Worm (Caenorhabditis elegans) whole organism, mixed stage, embryonic: ENCODE results near the gene F09E5.3.
A peak's percentile ranks its signal among the peaks of the same experiment; 100 is the strongest.

Experiments
- M03D4.4 ChIP-seq: sonication (generic microtip); optimal IDR thresholded peaks from 2 replicates; lab custom pipeline; 2017; ENCODE audit warnings: mild to moderate bottlenecking, missing genetic modification characterization, missing compliant biosample characterization
- bed-3 ChIP-seq: fragments of 200-800 bp; sonication (Bioruptor generic); optimal IDR thresholded peaks from 3 replicates; lab custom pipeline; 2018; ENCODE audit warnings: mild to moderate bottlenecking, missing genetic modification characterization, moderate library complexity, missing compliant biosample characterization
- blmp-1 ChIP-seq: fragments of 150-350 bp; optimal IDR thresholded peaks from 2 replicates; lab custom pipeline; 2014; ENCODE audit warnings: missing biosample characterization, missing genetic modification characterization
- ceh-39 ChIP-seq: fragments of 150-350 bp; optimal IDR thresholded peaks from 2 replicates; lab custom pipeline; 2014; ENCODE audit warnings: missing biosample characterization, missing genetic modification characterization
- ceh-43 ChIP-seq: fragments of 200-800 bp; sonication (Bioruptor generic); optimal IDR thresholded peaks from 2 replicates; lab custom pipeline; 2018; ENCODE audit warnings: mild to moderate bottlenecking, missing genetic modification characterization, moderate library complexity, missing compliant biosample characterization
- ces-1 ChIP-seq: fragments of 150-350 bp; optimal IDR thresholded peaks from 2 replicates; lab custom pipeline; 2014; ENCODE audit warnings: missing biosample characterization, missing genetic modification reagents, missing genetic modification characterization
- cnd-1 ChIP-seq: fragments of 200-800 bp; sonication (Bioruptor generic); optimal IDR thresholded peaks from 2 replicates; lab custom pipeline; 2018; ENCODE audit warnings: mild to moderate bottlenecking, missing genetic modification characterization, missing compliant biosample characterization
- drap-1 ChIP-seq: fragments of 200-800 bp; sonication (Bioruptor generic); optimal IDR thresholded peaks from 3 replicates; lab custom pipeline; 2018; ENCODE audit warnings: mild to moderate bottlenecking, missing genetic modification characterization, missing compliant biosample characterization
- elt-1 ChIP-seq: sonication (generic microtip); optimal IDR thresholded peaks from 2 replicates; lab custom pipeline; 2017; ENCODE audit warnings: missing genetic modification characterization, mild to moderate bottlenecking, missing compliant biosample characterization, antibody characterized with exemption, moderate library complexity, borderline replicate concordance; ENCODE audit not compliant: insufficient read depth
- elt-3 ChIP-seq: fragments of 150-350 bp; optimal IDR thresholded peaks from 2 replicates; lab custom pipeline; 2014; ENCODE audit warnings: missing biosample characterization, missing genetic modification characterization
- ham-2 ChIP-seq: fragments of 200-800 bp; sonication (Bioruptor generic); optimal IDR thresholded peaks from 2 replicates; lab custom pipeline; 2018; ENCODE audit warnings: mild to moderate bottlenecking, missing genetic modification characterization, missing compliant biosample characterization
- hlh-1 ChIP-seq: fragments of 150-350 bp; optimal IDR thresholded peaks from 2 replicates; lab custom pipeline; 2014; ENCODE audit warnings: missing biosample characterization, missing genetic modification reagents, missing genetic modification characterization
- lin-13 ChIP-seq: fragments of 150-350 bp; optimal IDR thresholded peaks from 2 replicates; lab custom pipeline; 2014; ENCODE audit warnings: missing biosample characterization, missing genetic modification characterization
- lin-32 ChIP-seq: fragments of 200-800 bp; sonication (Bioruptor generic); optimal IDR thresholded peaks from 2 replicates; lab custom pipeline; 2018; ENCODE audit warnings: mild to moderate bottlenecking, missing genetic modification characterization, missing compliant biosample characterization
- lsy-2 ChIP-seq: fragments of 150-350 bp; optimal IDR thresholded peaks from 2 replicates; lab custom pipeline; 2014; ENCODE audit warnings: missing biosample characterization, missing genetic modification characterization
- mep-1 ChIP-seq: fragments of 150-350 bp; optimal IDR thresholded peaks from 2 replicates; lab custom pipeline; 2017; ENCODE audit warnings: missing biosample characterization, missing genetic modification reagents, missing genetic modification characterization, inconsistent platforms
- mls-2 ChIP-seq: sonication (generic microtip); optimal IDR thresholded peaks from 2 replicates; lab custom pipeline; 2016; ENCODE audit warnings: mild to moderate bottlenecking, missing genetic modification characterization, moderate library complexity, missing compliant biosample characterization
- nhr-12 ChIP-seq: fragments of 150-350 bp; optimal IDR thresholded peaks from 2 replicates; lab custom pipeline; 2014; ENCODE audit warnings: missing biosample characterization, missing genetic modification characterization
- nhr-237 ChIP-seq: fragments of 150-350 bp; optimal IDR thresholded peaks from 2 replicates; lab custom pipeline; 2014; ENCODE audit warnings: missing biosample characterization, missing genetic modification characterization
- nhr-28 ChIP-seq: fragments of 150-350 bp; optimal IDR thresholded peaks from 2 replicates; lab custom pipeline; 2014; ENCODE audit warnings: missing biosample characterization, missing genetic modification characterization
- nhr-76 ChIP-seq: sonication (generic microtip); optimal IDR thresholded peaks from 2 replicates; lab custom pipeline; 2017; ENCODE audit warnings: missing biosample characterization, missing genetic modification characterization
- sem-2 ChIP-seq: fragments of 200-800 bp; sonication (Bioruptor generic); optimal IDR thresholded peaks from 2 replicates; lab custom pipeline; 2018; ENCODE audit warnings: mild to moderate bottlenecking, missing genetic modification characterization, missing compliant biosample characterization
- snpc-4 ChIP-seq: fragments of 150-350 bp; optimal IDR thresholded peaks from 2 replicates; lab custom pipeline; 2014; ENCODE audit warnings: missing biosample characterization, missing genetic modification characterization
- sptf-1 ChIP-seq: sonication (generic microtip); optimal IDR thresholded peaks from 2 replicates; lab custom pipeline; 2017; ENCODE audit warnings: mild to moderate bottlenecking, missing genetic modification characterization, moderate library complexity, missing compliant biosample characterization
- tbx-8 ChIP-seq: fragments of 200-800 bp; sonication (Bioruptor generic); optimal IDR thresholded peaks from 2 replicates; lab custom pipeline; 2018; ENCODE audit warnings: mild to moderate bottlenecking, missing genetic modification characterization, moderate library complexity, missing compliant biosample characterization
- unc-120 ChIP-seq: sonication (generic microtip); optimal IDR thresholded peaks from 2 replicates; lab custom pipeline; 2017; ENCODE audit warnings: missing genetic modification characterization, missing compliant biosample characterization; ENCODE audit not compliant: poor library complexity, severe bottlenecking
- unc-62 ChIP-seq: fragments of 150-350 bp; optimal IDR thresholded peaks from 2 replicates; lab custom pipeline; 2014; ENCODE audit warnings: missing biosample characterization, missing genetic modification reagents, missing genetic modification characterization
- zip-8 ChIP-seq: fragments of 150-350 bp; optimal IDR thresholded peaks from 2 replicates; lab custom pipeline; 2014; ENCODE audit warnings: missing biosample characterization, missing genetic modification characterization
- ztf-11 ChIP-seq: fragments of 150-350 bp; optimal IDR thresholded peaks from 2 replicates; lab custom pipeline; 2014; ENCODE audit warnings: missing biosample characterization, missing genetic modification characterization

The F09E5.3 gene

ce11 chrII:5336660-5337494, 36.9 kb upstream of the F09E5.3 start (continued):
- no peak for TF ChIP-seq ceh-39
- no peak for TF ChIP-seq mls-2 (tag; lab: Kevin White, UChicago)
- peak; percentile 49 for TF ChIP-seq unc-120 (tag; lab: Kevin White, UChicago)
- no peak for TF ChIP-seq nhr-28 (tag; lab: Kevin White, UChicago)
- no peak for TF ChIP-seq nhr-76 (tag; lab: Kevin White, UChicago)
- no peak for TF ChIP-seq drap-1 (GFP tag; lab: Kevin White, UChicago)
- TF ChIP-seq M03D4.4 (tag; lab: Kevin White, UChicago) = peak; percentile 7
- TF ChIP-seq snpc-4 = no peak
- TF ChIP-seq ztf-11 (tag; lab: Kevin White, UChicago) = no peak

DNA sequence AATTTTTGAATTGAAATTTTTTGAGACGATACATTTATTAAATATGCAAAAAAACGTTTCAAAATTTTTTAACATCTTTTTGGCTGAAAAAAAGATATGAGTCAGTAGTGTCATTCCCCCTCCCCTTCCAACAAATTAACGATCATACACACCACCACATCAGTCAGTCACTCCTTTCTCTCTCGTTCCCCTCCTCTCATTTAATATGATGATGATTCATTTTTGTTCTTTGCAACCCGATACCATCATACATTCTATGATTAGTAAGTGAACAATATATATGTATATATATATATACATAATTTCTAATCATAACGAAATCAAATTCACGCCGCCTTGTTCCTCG, 36.3 kb upstream of the F09E5.3 start:
- no peak for TF ChIP-seq hlh-1 (tag; lab: Kevin White, UChicago)
- no peak for TF ChIP-seq unc-62 (GFP tag; lab: Kevin White, UChicago)
- TF ChIP-seq snpc-4 = no peak
- no peak for TF ChIP-seq elt-3 (tag; lab: Kevin White, UChicago)
- TF ChIP-seq lin-13 (tag; lab: Kevin White, UChicago) = no peak
- no peak for TF ChIP-seq bed-3 (GFP tag; lab: Kevin White, UChicago)

DNA sequence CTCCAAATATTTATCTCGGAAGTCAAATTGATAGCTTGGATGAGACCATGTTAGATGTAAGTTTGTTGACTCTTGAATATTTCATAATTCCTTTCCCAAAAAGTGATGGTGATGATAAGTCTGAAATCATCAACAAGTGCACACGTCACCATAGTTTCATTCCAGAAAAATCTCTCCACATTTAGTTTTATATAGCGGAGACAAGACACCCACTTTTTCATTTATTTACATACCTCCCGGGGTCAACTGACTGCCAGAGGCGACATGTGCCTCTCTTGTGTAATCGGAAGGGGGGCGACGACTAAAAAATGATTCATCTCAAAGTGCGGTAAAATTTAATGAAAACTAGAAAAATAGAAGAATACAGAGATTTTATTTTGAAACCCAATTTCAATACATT, 35.5 kb upstream of the F09E5.3 start:
- TF ChIP-seq tbx-8 (GFP tag; lab: Kevin White, UChicago) = no peak
- TF ChIP-seq, all 35 proteins: peak for 0

ce11 chrII:5339547-5339946, 34.2 kb upstream of the F09E5.3 start:
- TF ChIP-seq zip-8 (tag; lab: Kevin White, UChicago) = no peak
- TF ChIP-seq hlh-1 (tag; lab: Kevin White, UChicago) = no peak
- no peak for TF ChIP-seq ceh-43 (GFP tag; lab: Kevin White, UChicago)
- no peak for TF ChIP-seq nhr-12
- TF ChIP-seq sem-2 (GFP tag; lab: Kevin White, UChicago) = no peak
- TF ChIP-seq ham-2 (GFP tag; lab: Kevin White, UChicago) = no peak
- no peak for TF ChIP-seq tbx-8 (GFP tag; lab: Kevin White, UChicago)
- TF ChIP-seq snpc-4 = no peak
- no peak for TF ChIP-seq lin-32 (GFP tag; lab: Kevin White, UChicago)
- TF ChIP-seq mep-1 (tag; lab: Kevin White, UChicago) = no peak
- no peak for TF ChIP-seq nhr-237 (tag; lab: Kevin White, UChicago)
- TF ChIP-seq blmp-1 (tag; lab: Kevin White, UChicago) = no peak

DNA sequence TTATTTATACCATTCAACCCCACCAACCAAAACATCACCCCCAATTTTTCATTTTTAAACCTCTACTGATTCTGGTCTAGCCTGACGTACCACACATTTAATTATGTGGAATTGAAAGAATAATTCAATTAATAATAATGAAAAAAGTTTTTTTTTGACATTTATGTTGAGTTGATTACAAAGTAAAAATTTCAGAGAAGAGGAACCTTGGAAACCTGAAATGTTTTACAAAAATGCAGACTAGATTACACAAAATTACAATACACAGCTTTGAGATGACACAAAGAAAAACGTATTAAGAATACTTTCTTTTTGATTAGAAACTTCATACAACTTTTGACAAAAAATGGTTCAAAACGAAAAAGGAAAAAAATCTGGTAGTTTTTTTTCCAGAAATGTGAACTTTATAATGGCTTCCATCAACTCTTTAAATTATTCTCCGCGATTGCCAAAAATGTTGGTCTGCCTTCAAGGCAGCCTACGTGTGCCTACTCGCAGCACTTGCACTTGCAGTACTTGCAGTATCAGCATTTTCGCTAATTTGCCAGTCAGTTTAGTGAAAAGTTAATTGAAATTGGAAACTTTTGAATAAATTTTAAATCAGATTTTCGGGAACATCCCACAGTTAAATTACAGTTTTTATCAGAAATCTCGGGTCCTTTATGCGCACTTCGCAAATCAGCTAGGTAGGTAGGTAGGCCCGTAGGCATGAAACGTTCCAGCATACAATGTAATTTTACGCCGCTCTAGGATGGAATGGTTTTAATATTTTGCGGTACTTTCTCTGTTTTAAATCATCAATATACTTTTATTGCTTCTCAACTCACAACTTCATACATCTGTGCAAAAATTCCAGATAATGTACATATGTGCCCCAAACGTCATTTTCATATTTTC, 32.9 kb upstream of the F09E5.3 start:
- TF ChIP-seq ces-1 = peak; percentile 42
- TF ChIP-seq ceh-43 (GFP tag; lab: Kevin White, UChicago) = no peak

- TF ChIP-seq bed-3 (GFP tag; lab: Kevin White, UChicago) (no peak), ham-2 (GFP tag; lab: Kevin White, UChicago) (no peak), ceh-43 (GFP tag; lab: Kevin White, UChicago) (no peak), zip-8 (tag; lab: Kevin White, UChicago) (no peak), blmp-1 (tag; lab: Kevin White, UChicago) (no peak), mls-2 (tag; lab: Kevin White, UChicago) (no peak), elt-1 (tag; lab: Kevin White, UChicago) (no peak), nhr-12 (no peak), nhr-76 (tag; lab: Kevin White, UChicago) (no peak), sptf-1 (no peak), ceh-39 (no peak), cnd-1 (tag; lab: Kevin White, UChicago) (no peak), lsy-2 (tag; lab: Kevin White, UChicago) (no peak), unc-120 (tag; lab: Kevin White, UChicago) (no peak)
These were observed 32.2 kb upstream of the F09E5.3 start for ce11 chrII:5341573-5341972.
